Fruit fly (Drosophila melanogaster) whole organism, embryonic: Measurements from ENCODE around the gene CG8149.

ENCODE experiments used
- Ada2b ChIP-seq: fragments of 200-800 bp; sonication (Bioruptor generic); IDR thresholded peaks from 2 replicates; pipeline ENCODE4 v1.3.6; 2022; ENCODE audit warnings: missing biosample characterization, missing genetic modification characterization
- Aef1 ChIP-seq: fragments of 200-800 bp; sonication (Bioruptor generic); IDR thresholded peaks from 3 replicates; pipeline ENCODE4 v1.3.6; 2022; ENCODE audit warnings: missing biosample characterization, missing genetic modification characterization
- Asciz ChIP-seq: fragments of 200-800 bp; sonication (Bioruptor generic); optimal IDR thresholded peaks from 2 replicates; lab custom pipeline; 2017; ENCODE audit warnings: missing biosample characterization, mild to moderate bottlenecking, missing genetic modification characterization, missing genetic modification reagents
- Atf3 ChIP-seq: fragments of 200-800 bp; sonication (Bioruptor generic); optimal IDR thresholded peaks from 3 replicates; lab custom pipeline; 2016; ENCODE audit warnings: missing biosample characterization, missing genetic modification characterization
- Bgb ChIP-seq: fragments of 200-800 bp; sonication (Bioruptor generic); IDR thresholded peaks from 2 replicates; pipeline ENCODE4 v1.3.6; 2022; ENCODE audit warnings: missing biosample characterization, missing genetic modification characterization; ENCODE audit not compliant: partially characterized antibody
- CG10462 ChIP-seq: fragments of 200-800 bp; sonication (Bioruptor generic); optimal IDR thresholded peaks from 2 replicates; lab custom pipeline; 2016; ENCODE audit warnings: missing biosample characterization, missing genetic modification characterization
- CG14050 ChIP-seq: fragments of 200-800 bp; sonication (Bioruptor generic); IDR thresholded peaks from 3 replicates; pipeline ENCODE4 v1.3.6; 2022; ENCODE audit warnings: missing biosample characterization, missing genetic modification characterization
- CG14710 ChIP-seq: fragments of 200-800 bp; sonication (Bioruptor generic); optimal IDR thresholded peaks from 3 replicates; lab custom pipeline; 2019; ENCODE audit warnings: missing biosample characterization, mild to moderate bottlenecking, missing genetic modification characterization, moderate library complexity
- CG2116 ChIP-seq: fragments of 200-800 bp; sonication (Bioruptor generic); optimal IDR thresholded peaks from 3 replicates; lab custom pipeline; 2018; ENCODE audit warnings: missing biosample characterization, mild to moderate bottlenecking, missing genetic modification characterization
- CG2129 ChIP-seq: fragments of 200-800 bp; sonication (Bioruptor generic); IDR thresholded peaks from 2 replicates; pipeline ENCODE4 v1.3.6; 2022; ENCODE audit warnings: missing biosample characterization, missing genetic modification characterization; ENCODE audit not compliant: partially characterized antibody
- CG30020 ChIP-seq: fragments of 200-800 bp; optimal IDR thresholded peaks from 2 replicates; lab custom pipeline; 2019; ENCODE audit warnings: missing biosample characterization, mild to moderate bottlenecking, missing genetic modification characterization, moderate library complexity
- CG31224 ChIP-seq: fragments of 200-800 bp; sonication (Bioruptor generic); IDR thresholded peaks from 2 replicates; pipeline ENCODE4 v1.3.6; 2022; ENCODE audit warnings: missing biosample characterization, missing genetic modification characterization
- CG43689 ChIP-seq: fragments of 200-800 bp; sonication (Bioruptor generic); IDR thresholded peaks from 2 replicates; pipeline ENCODE4 v1.3.6; 2022; ENCODE audit warnings: missing biosample characterization, missing genetic modification characterization
- CG6765 ChIP-seq: fragments of 200-800 bp; sonication (Bioruptor generic); optimal IDR thresholded peaks from 3 replicates; lab custom pipeline; 2017; ENCODE audit warnings: missing biosample characterization, mild to moderate bottlenecking, missing genetic modification characterization
- CG7556 ChIP-seq: fragments of 200-800 bp; sonication (Bioruptor generic); optimal IDR thresholded peaks from 2 replicates; lab custom pipeline; 2017; ENCODE audit warnings: missing biosample characterization, mild to moderate bottlenecking, missing genetic modification characterization
- CG7928 ChIP-seq: fragments of 200-800 bp; sonication (Bioruptor generic); optimal IDR thresholded peaks from 2 replicates; lab custom pipeline; 2017; ENCODE audit warnings: missing biosample characterization, mild to moderate bottlenecking, missing genetic modification characterization
- CG7987 ChIP-seq: fragments of 200-800 bp; sonication (Bioruptor generic); optimal IDR thresholded peaks from 2 replicates; lab custom pipeline; 2018; ENCODE audit warnings: missing biosample characterization, mild to moderate bottlenecking, missing genetic modification characterization, moderate library complexity
- CG8388 ChIP-seq: fragments of 200-800 bp; sonication (Bioruptor generic); optimal IDR thresholded peaks from 2 replicates; lab custom pipeline; 2019; ENCODE audit warnings: missing biosample characterization, mild to moderate bottlenecking, missing genetic modification characterization, moderate library complexity
- CG9437 ChIP-seq: fragments of 200-800 bp; sonication (Bioruptor generic); optimal IDR thresholded peaks from 2 replicates; lab custom pipeline; 2018; ENCODE audit warnings: missing biosample characterization, mild to moderate bottlenecking, missing genetic modification characterization
- D19A ChIP-seq: fragments of 200-800 bp; optimal IDR thresholded peaks from 3 replicates; lab custom pipeline; 2019; ENCODE audit warnings: missing biosample characterization, mild to moderate bottlenecking, missing genetic modification characterization, moderate library complexity
- Ets65A ChIP-seq: fragments of 200-800 bp; sonication (Bioruptor generic); peaks from one replicate; lab custom pipeline; 2016; ENCODE audit warnings: missing biosample characterization, missing genetic modification characterization
- Ets97D ChIP-seq: fragments of 200-800 bp; sonication (Bioruptor generic); optimal IDR thresholded peaks from 3 replicates; lab custom pipeline; 2016; ENCODE audit warnings: missing biosample characterization, missing genetic modification characterization
- Med ChIP-seq: fragments of 200-800 bp; sonication (Bioruptor generic); peaks from one replicate; lab custom pipeline; 2016; ENCODE audit warnings: missing biosample characterization, missing genetic modification characterization, mild to moderate bottlenecking, inconsistent platforms, moderate library complexity
- Nf-YA ChIP-seq: fragments of 200-800 bp; sonication (Bioruptor generic); IDR thresholded peaks from 2 replicates; pipeline ENCODE4 v1.3.6; 2022; ENCODE audit warnings: missing biosample characterization, missing genetic modification characterization
- Nf-YB ChIP-seq: fragments of 200-800 bp; sonication (Bioruptor generic); optimal IDR thresholded peaks from 3 replicates; lab custom pipeline; 2019; ENCODE audit warnings: missing biosample characterization, mild to moderate bottlenecking, missing genetic modification characterization, moderate library complexity
- Nf-YC ChIP-seq: fragments of 200-800 bp; optimal IDR thresholded peaks from 3 replicates; lab custom pipeline; 2019; ENCODE audit warnings: missing biosample characterization, mild to moderate bottlenecking, missing genetic modification characterization, moderate library complexity
- NfI ChIP-seq: fragments of 200-800 bp; sonication (Bioruptor generic); optimal IDR thresholded peaks from 3 replicates; lab custom pipeline; 2018; ENCODE audit warnings: missing biosample characterization, mild to moderate bottlenecking, missing genetic modification characterization, moderate library complexity
- Pdp1 ChIP-seq, 2 experiments: fragments of 200-800 bp; sonication (Bioruptor generic); optimal IDR thresholded peaks; 3 replicates each; lab custom pipeline; 2016; ENCODE audit warnings: missing biosample characterization in 2 of 2, missing genetic modification characterization in 2 of 2, mild to moderate bottlenecking in 1 of 2, moderate library complexity in 1 of 2
- Poxn ChIP-seq: fragments of 200-800 bp; sonication (Bioruptor generic); IDR thresholded peaks from 2 replicates; pipeline ENCODE4 v1.3.6; 2022; ENCODE audit warnings: missing biosample characterization, missing genetic modification characterization
- Stat92E ChIP-seq, 3 experiments: fragments of >200 bp in 2 of 3; fragments of 200-800 bp in 1 of 3; sonication (Bioruptor generic) in 1 of 3; optimal IDR thresholded peaks; 2 replicates each; lab custom pipeline; 2017 to 2019; ENCODE audit warnings: missing biosample characterization in 3 of 3, missing genetic modification characterization in 3 of 3, mild to moderate bottlenecking in 1 of 3, moderate library complexity in 1 of 3
- Tbp ChIP-seq: fragments of >200 bp; optimal IDR thresholded peaks from 2 replicates; lab custom pipeline; 2018; ENCODE audit warnings: missing biosample characterization, missing genetic modification characterization
- Xrp1 ChIP-seq: fragments of 200-800 bp; sonication (Bioruptor generic); IDR thresholded peaks from 2 replicates; pipeline ENCODE4 v1.3.6; 2022; ENCODE audit warnings: missing biosample characterization, missing genetic modification characterization
- amos ChIP-seq: fragments of 200-800 bp; sonication (Bioruptor generic); IDR thresholded peaks from 2 replicates; pipeline ENCODE4 v1.3.6; 2022; ENCODE audit warnings: missing biosample characterization, missing genetic modification characterization; ENCODE audit not compliant: partially characterized antibody
- bigmax ChIP-seq: fragments of 200-800 bp; sonication (Bioruptor generic); optimal IDR thresholded peaks from 2 replicates; lab custom pipeline; 2018; ENCODE audit warnings: missing biosample characterization, mild to moderate bottlenecking, missing genetic modification characterization
- cato ChIP-seq: fragments of 200-800 bp; sonication (Bioruptor generic); optimal IDR thresholded peaks from 2 replicates; lab custom pipeline; 2016; ENCODE audit warnings: missing biosample characterization, missing genetic modification characterization, borderline replicate concordance
- chinmo ChIP-seq: fragments of 200-800 bp; sonication (Bioruptor generic); IDR thresholded peaks from 4 replicates; pipeline ENCODE4 v1.3.6; 2022; ENCODE audit warnings: missing biosample characterization, missing genetic modification characterization; ENCODE audit not compliant: partially characterized antibody
- chn ChIP-seq: fragments of 200-800 bp; sonication (Bioruptor generic); optimal IDR thresholded peaks from 2 replicates; lab custom pipeline; 2016; ENCODE audit warnings: missing biosample characterization, missing genetic modification characterization
- eyg ChIP-seq: fragments of 200-800 bp; sonication (Bioruptor generic); optimal IDR thresholded peaks from 3 replicates; lab custom pipeline; 2016; ENCODE audit warnings: missing biosample characterization, missing genetic modification characterization
- insv ChIP-seq, 2 experiments: fragments of 200-800 bp; sonication (Bioruptor generic); optimal IDR thresholded peaks; 3 replicates each; lab custom pipeline; 2016 to 2018; ENCODE audit warnings: missing biosample characterization in 2 of 2, missing genetic modification characterization in 2 of 2
- kay ChIP-seq: fragments of 200-800 bp; sonication (Bioruptor generic); optimal IDR thresholded peaks from 2 replicates; lab custom pipeline; 2016; ENCODE audit warnings: missing biosample characterization, missing genetic modification characterization
- lilli ChIP-seq: fragments of 200-800 bp; sonication (Bioruptor generic); optimal IDR thresholded peaks from 3 replicates; lab custom pipeline; 2016; ENCODE audit warnings: missing biosample characterization, missing genetic modification characterization
- nerfin-1 ChIP-seq: fragments of 200-800 bp; sonication (Bioruptor generic); optimal IDR thresholded peaks from 3 replicates; lab custom pipeline; 2019; ENCODE audit warnings: missing biosample characterization, mild to moderate bottlenecking, missing genetic modification characterization, moderate library complexity
- oc ChIP-seq: fragments of 200-800 bp; sonication (Bioruptor generic); optimal IDR thresholded peaks from 2 replicates; lab custom pipeline; 2018; ENCODE audit warnings: missing biosample characterization, mild to moderate bottlenecking, missing genetic modification characterization, moderate library complexity
- otp ChIP-seq: fragments of 200-800 bp; sonication (Bioruptor generic); IDR thresholded peaks from 3 replicates; pipeline ENCODE4, ENCODE4 v1.3.6; 2022; ENCODE audit warnings: missing biosample characterization, missing genetic modification characterization
- p53 ChIP-seq: fragments of 200-800 bp; sonication (Bioruptor generic); optimal IDR thresholded peaks from 2 replicates; lab custom pipeline; 2016; ENCODE audit warnings: missing biosample characterization, missing genetic modification characterization
- pho ChIP-seq: fragments of 200-800 bp; sonication (Bioruptor generic); optimal IDR thresholded peaks from 2 replicates; lab custom pipeline; 2016; ENCODE audit warnings: missing biosample characterization, missing genetic modification characterization
- psq ChIP-seq: fragments of 200-800 bp; sonication (Bioruptor generic); optimal IDR thresholded peaks from 2 replicates; lab custom pipeline; 2017; ENCODE audit warnings: missing biosample characterization, missing genetic modification characterization
- so ChIP-seq: fragments of 200-800 bp; sonication (Bioruptor generic); IDR thresholded peaks from 3 replicates; pipeline ENCODE4 v1.3.6; 2022; ENCODE audit warnings: missing biosample characterization, missing genetic modification characterization
- vfl ChIP-seq: fragments of 200-800 bp; sonication (Bioruptor generic); optimal IDR thresholded peaks from 2 replicates; lab custom pipeline; 2016; ENCODE audit warnings: missing biosample characterization, missing genetic modification characterization
- z ChIP-seq: fragments of 200-800 bp; sonication (Bioruptor generic); IDR thresholded peaks from 3 replicates; pipeline ENCODE4 v1.3.6; 2022; ENCODE audit warnings: missing biosample characterization, missing genetic modification characterization
- zfh2 ChIP-seq: fragments of 200-800 bp; sonication (Bioruptor generic); optimal IDR thresholded peaks from 2 replicates; lab custom pipeline; 2016; ENCODE audit warnings: missing biosample characterization, missing genetic modification characterization

The CG8149 gene

dm6 chr3R:9515860-9516344, 11.4 kb downstream of the CG8149 start, which contains the start of the genes mRpL47, CG8176 and Kdm3 (continued):
- TF ChIP-seq CG6765 (GFP tag; lab: Kevin White, UChicago): no peak
- no peak for TF ChIP-seq cato (GFP tag; lab: Kevin White, UChicago)
- TF ChIP-seq CG9437 (GFP tag; lab: Kevin White, UChicago): no peak
- no peak for TF ChIP-seq Xrp1 (GFP tag; lab: Robert Waterston, UW)
- TF ChIP-seq Atf3 (GFP tag; lab: Kevin White, UChicago): peak; percentile 44
- TF ChIP-seq Stat92E (GFP tag; optimal IDR thresholded peaks at IDR 0.05; lab: Kevin White, UChicago): peak in 1 of 3 experiments; percentile 54
- TF ChIP-seq chn (GFP tag; lab: Kevin White, UChicago): peak; percentile 75
- peak; percentile 79 for TF ChIP-seq vfl (GFP tag; lab: Kevin White, UChicago)
- TF ChIP-seq Poxn (GFP tag; lab: Robert Waterston, UW): no peak
- TF ChIP-seq CG8388 (GFP tag; lab: Kevin White, UChicago): no peak
- TF ChIP-seq eyg: peak; percentile 56
- no peak for TF ChIP-seq otp (GFP tag; lab: Robert Waterston, UW)
- peak; percentile 74 for TF ChIP-seq p53 (GFP tag; lab: Kevin White, UChicago)
- TF ChIP-seq Ets65A: peak; percentile 96
- TF ChIP-seq chinmo (GFP tag; lab: Robert Waterston, UW): no peak
- TF ChIP-seq CG7928 (GFP tag; lab: Kevin White, UChicago): peak; percentile 98
- TF ChIP-seq pho (GFP tag; lab: Kevin White, UChicago): peak; percentile 87
- peak; percentile 61 for TF ChIP-seq NfI (GFP tag; lab: Kevin White, UChicago)
- no peak for TF ChIP-seq CG43689 (GFP tag; lab: Robert Waterston, UW)
- peak; percentile 81 for TF ChIP-seq nerfin-1
- TF ChIP-seq lilli (GFP tag; lab: Kevin White, UChicago): peak; percentile 85
- no peak for TF ChIP-seq CG10462 (GFP tag; lab: Kevin White, UChicago)
- no peak for TF ChIP-seq CG2129 (GFP tag; lab: Robert Waterston, UW)
- TF ChIP-seq kay (GFP tag; lab: Kevin White, UChicago): no peak
- TF ChIP-seq CG31224 (GFP tag; lab: Robert Waterston, UW): no peak
- no peak for TF ChIP-seq amos (GFP tag; lab: Robert Waterston, UW)
- TF ChIP-seq Tbp (GFP tag; lab: Kevin White, UChicago): no peak
- no peak for TF ChIP-seq Nf-YA (GFP tag; lab: Robert Waterston, UW)
- no peak for TF ChIP-seq Nf-YB (GFP tag; lab: Kevin White, UChicago)
- no peak for TF ChIP-seq CG7556 (GFP tag; lab: Kevin White, UChicago)
- TF ChIP-seq CG30020 (tag; lab: Kevin White, UChicago): peak; percentile 68
- TF ChIP-seq Med (GFP tag; lab: Kevin White, UChicago): peak; percentile 98
- peak; percentile 28 for TF ChIP-seq psq (GFP tag; lab: Kevin White, UChicago)
- no peak for TF ChIP-seq Aef1 (GFP tag; lab: Robert Waterston, UW)
- TF ChIP-seq Bgb (GFP tag; lab: Robert Waterston, UW): no peak
- no peak for TF ChIP-seq Ada2b (GFP tag; lab: Robert Waterston, UW)
- TF ChIP-seq Pdp1 (GFP tag; optimal IDR thresholded peaks at IDR 0.05; lab: Kevin White, UChicago): peak; percentile 64 to 97
- TF ChIP-seq D19A (tag; lab: Kevin White, UChicago): peak; percentile 43
- peak; percentile 61 for TF ChIP-seq Nf-YC
- peak; percentile 94 for TF ChIP-seq Ets97D (GFP tag; lab: Kevin White, UChicago)
- peak; percentile 93 for TF ChIP-seq CG2116 (GFP tag; lab: Kevin White, UChicago)
- TF ChIP-seq bigmax (GFP tag; lab: Kevin White, UChicago): no peak
- TF ChIP-seq insv (GFP tag; optimal IDR thresholded peaks at IDR 0.05; lab: Kevin White, UChicago): peak in 1 of 2 experiments; percentile 52
- peak; percentile 91 for TF ChIP-seq zfh2
- no peak for TF ChIP-seq z (GFP tag; lab: Robert Waterston, UW)
- TF ChIP-seq so (GFP tag; lab: Robert Waterston, UW): no peak
- TF ChIP-seq Asciz: no peak
- no peak for TF ChIP-seq oc
- TF ChIP-seq CG14050 (GFP tag; lab: Robert Waterston, UW): no peak
- TF ChIP-seq CG14710 (tag; lab: Kevin White, UChicago): peak; percentile 86
- TF ChIP-seq CG7987 (GFP tag; lab: Kevin White, UChicago): peak; percentile 76
